Worm (Caenorhabditis elegans): Measurements from ENCODE around the gene ZK1290.14.

- TF ChIP-seq elt-3 (tag; optimal IDR thresholded peaks at IDR 0.05) (no peak), nhr-237 (tag; optimal IDR thresholded peaks at IDR 0.05) (no peak), mep-1 (tag; optimal IDR thresholded peaks at IDR 0.05) (no peak), unc-62 (GFP tag; optimal IDR thresholded peaks at IDR 0.05) (no peak), pha-4 (tag; optimal IDR thresholded peaks at IDR 0.05) (no peak)
These were observed 50.4 kb downstream of the ZK1290.14 start, which contains the start of gene C28F5.1 for ce11 chrII:7505005-7505404.
